Worm (Caenorhabditis elegans): ENCODE results near the gene nhr-133.

- TF ChIP-seq pat-9 (tag; optimal IDR thresholded peaks at IDR 0.05), result no peak
- TF ChIP-seq zip-5 (tag; optimal IDR thresholded peaks at IDR 0.05), result no peak
- TF ChIP-seq rnt-1 (tag; optimal IDR thresholded peaks at IDR 0.05), result no peak
- no peak for TF ChIP-seq F13H6.1 (tag; optimal IDR thresholded peaks at IDR 0.05)
- TF ChIP-seq T23F11.4 (GFP tag; optimal IDR thresholded peaks at IDR 0.05), result no peak
Observed at ce11 chrV:2204080-2204479, 7.8 kb downstream of the nhr-133 start, which contains the start of gene cyp-33C12.
